Fruit fly (Drosophila melanogaster) whole organism, embryonic: ENCODE results near the gene CG33093.

ENCODE experiments used
- BEAF-32 ChIP-seq: fragments of 200-800 bp; sonication (Bioruptor generic); optimal IDR thresholded peaks from 3 replicates; lab custom pipeline; 2017; ENCODE audit warnings: missing biosample characterization, missing genetic modification characterization, mild to moderate bottlenecking, moderate library complexity, missing genetic modification reagents
- C15 ChIP-seq: fragments of 200-800 bp; sonication (Bioruptor generic); IDR thresholded peaks from 3 replicates; pipeline ENCODE4 v1.3.6; 2022; ENCODE audit warnings: missing biosample characterization, missing genetic modification characterization
- CG1024 ChIP-seq: fragments of 200-800 bp; sonication (Bioruptor generic); IDR thresholded peaks from 2 replicates; pipeline ENCODE4 v1.3.6; 2022; ENCODE audit warnings: missing biosample characterization, missing genetic modification characterization
- CG10462 ChIP-seq: fragments of 200-800 bp; sonication (Bioruptor generic); optimal IDR thresholded peaks from 2 replicates; lab custom pipeline; 2016; ENCODE audit warnings: missing biosample characterization, missing genetic modification characterization
- CG10543 ChIP-seq: fragments of 200-800 bp; sonication (Bioruptor generic); optimal IDR thresholded peaks from 3 replicates; lab custom pipeline; 2017; ENCODE audit warnings: missing biosample characterization, mild to moderate bottlenecking, missing genetic modification characterization, moderate library complexity
- CG11247 ChIP-seq: fragments of 200-800 bp; sonication (Bioruptor generic); IDR thresholded peaks from 2 replicates; pipeline ENCODE4 v1.3.6; 2022; ENCODE audit warnings: missing biosample characterization, missing genetic modification characterization
- CG11398 ChIP-seq: fragments of 200-800 bp; sonication (Bioruptor generic); optimal IDR thresholded peaks from 2 replicates; lab custom pipeline; 2016; ENCODE audit warnings: missing biosample characterization, missing genetic modification characterization
- CG11560 ChIP-seq: fragments of 200-800 bp; sonication (Bioruptor generic); IDR thresholded peaks from 3 replicates; pipeline ENCODE4 v1.3.6; 2022; ENCODE audit warnings: missing biosample characterization, missing genetic modification characterization
- CG11696 ChIP-seq: fragments of 200-800 bp; sonication (Bioruptor generic); IDR thresholded peaks from 2 replicates; pipeline ENCODE4 v1.3.6; 2022; ENCODE audit warnings: missing biosample characterization, missing genetic modification characterization
- CG12769 ChIP-seq: fragments of 200-800 bp; sonication (Bioruptor generic); optimal IDR thresholded peaks from 2 replicates; lab custom pipeline; 2019; ENCODE audit warnings: missing biosample characterization, mild to moderate bottlenecking, missing genetic modification characterization, moderate library complexity
- CG15269 ChIP-seq: fragments of 200-800 bp; sonication (Bioruptor generic); optimal IDR thresholded peaks from 2 replicates; lab custom pipeline; 2018; ENCODE audit warnings: missing biosample characterization, mild to moderate bottlenecking, missing genetic modification characterization, moderate library complexity
- CG15514 ChIP-seq: fragments of 200-800 bp; sonication (Bioruptor generic); optimal IDR thresholded peaks from 3 replicates; lab custom pipeline; 2017; ENCODE audit warnings: missing biosample characterization, missing genetic modification characterization, mild to moderate bottlenecking, moderate library complexity, missing genetic modification reagents
- CG17385 ChIP-seq: fragments of 200-800 bp; sonication (Bioruptor generic); optimal IDR thresholded peaks from 3 replicates; lab custom pipeline; 2018; ENCODE audit warnings: missing biosample characterization, mild to moderate bottlenecking, missing genetic modification characterization
- CG2875 ChIP-seq: fragments of 200-800 bp; sonication (Bioruptor generic); optimal IDR thresholded peaks from 2 replicates; lab custom pipeline; 2017; ENCODE audit warnings: missing biosample characterization, mild to moderate bottlenecking, missing genetic modification characterization, missing genetic modification reagents
- CG31224 ChIP-seq: fragments of 200-800 bp; sonication (Bioruptor generic); IDR thresholded peaks from 2 replicates; pipeline ENCODE4 v1.3.6; 2022; ENCODE audit warnings: missing biosample characterization, missing genetic modification characterization
- CG3407 ChIP-seq: fragments of 200-800 bp; sonication (Bioruptor generic); optimal IDR thresholded peaks from 2 replicates; lab custom pipeline; 2018; ENCODE audit warnings: missing biosample characterization, mild to moderate bottlenecking, missing genetic modification characterization
- CG34376 ChIP-seq: fragments of 200-800 bp; sonication (Bioruptor generic); optimal IDR thresholded peaks from 2 replicates; lab custom pipeline; 2018; ENCODE audit warnings: missing biosample characterization, mild to moderate bottlenecking, missing genetic modification characterization
- CG34422 ChIP-seq: fragments of 200-800 bp; sonication (Bioruptor generic); IDR thresholded peaks from 3 replicates; pipeline ENCODE4 v1.3.6; 2022; ENCODE audit warnings: missing biosample characterization, missing genetic modification characterization
- CG4328 ChIP-seq: fragments of 200-800 bp; sonication (Bioruptor generic); optimal IDR thresholded peaks from 3 replicates; lab custom pipeline; 2017; ENCODE audit warnings: missing biosample characterization, missing genetic modification reagents, missing genetic modification characterization
- CG4424 ChIP-seq: fragments of 200-800 bp; sonication (Bioruptor generic); optimal IDR thresholded peaks from 3 replicates; lab custom pipeline; 2016; ENCODE audit warnings: missing biosample characterization, missing genetic modification characterization
- CG4820 ChIP-seq: fragments of 200-800 bp; sonication (Bioruptor generic); optimal IDR thresholded peaks from 3 replicates; lab custom pipeline; 2016; ENCODE audit warnings: missing biosample characterization, missing genetic modification characterization
- CG6854 ChIP-seq: fragments of 200-800 bp; sonication (Bioruptor generic); optimal IDR thresholded peaks from 3 replicates; lab custom pipeline; 2017; ENCODE audit warnings: missing biosample characterization, mild to moderate bottlenecking, missing genetic modification characterization
- CG8944 ChIP-seq: fragments of 200-800 bp; sonication (Bioruptor generic); optimal IDR thresholded peaks from 3 replicates; lab custom pipeline; 2016; ENCODE audit warnings: missing biosample characterization, missing genetic modification characterization
- Camta ChIP-seq: fragments of 200-800 bp; sonication (Bioruptor generic); optimal IDR thresholded peaks from 2 replicates; lab custom pipeline; 2016; ENCODE audit warnings: missing biosample characterization, missing genetic modification characterization
- CoRest ChIP-seq: fragments of 200-800 bp; sonication (Bioruptor generic); optimal IDR thresholded peaks from 3 replicates; lab custom pipeline; 2018; ENCODE audit warnings: missing biosample characterization, mild to moderate bottlenecking, missing genetic modification characterization, moderate library complexity
- Dad ChIP-seq: fragments of 200-800 bp; sonication (Bioruptor generic); optimal IDR thresholded peaks from 3 replicates; lab custom pipeline; 2016; ENCODE audit warnings: missing biosample characterization, missing genetic modification characterization
- ERR ChIP-seq: fragments of 200-800 bp; sonication (Bioruptor generic); optimal IDR thresholded peaks from 2 replicates; lab custom pipeline; 2016; ENCODE audit warnings: missing biosample characterization, missing genetic modification characterization
- Ets65A ChIP-seq: fragments of 200-800 bp; sonication (Bioruptor generic); peaks from one replicate; lab custom pipeline; 2016; ENCODE audit warnings: missing biosample characterization, missing genetic modification characterization
- Fer2 ChIP-seq: fragments of 200-800 bp; sonication (Bioruptor generic); optimal IDR thresholded peaks from 2 replicates; lab custom pipeline; 2018; ENCODE audit warnings: missing biosample characterization, mild to moderate bottlenecking, missing genetic modification characterization, moderate library complexity
- Hmr ChIP-seq: fragments of 200-800 bp; sonication (Bioruptor generic); optimal IDR thresholded peaks from 3 replicates; lab custom pipeline; 2017; ENCODE audit warnings: mild to moderate bottlenecking, missing biosample characterization, missing genetic modification reagents, missing genetic modification characterization
- Lhr ChIP-seq: fragments of 200-800 bp; sonication (Bioruptor generic); optimal IDR thresholded peaks from 3 replicates; lab custom pipeline; 2017; ENCODE audit warnings: mild to moderate bottlenecking, missing biosample characterization, missing genetic modification reagents, missing genetic modification characterization
- Mrtf ChIP-seq: fragments of 200-800 bp; sonication (Bioruptor generic); IDR thresholded peaks from 3 replicates; pipeline ENCODE4 v1.3.6; 2022; ENCODE audit warnings: missing biosample characterization, missing genetic modification characterization
- Nf-YB ChIP-seq: fragments of 200-800 bp; sonication (Bioruptor generic); optimal IDR thresholded peaks from 3 replicates; lab custom pipeline; 2019; ENCODE audit warnings: missing biosample characterization, mild to moderate bottlenecking, missing genetic modification characterization, moderate library complexity
- Pdp1 ChIP-seq, 2 experiments: fragments of 200-800 bp; sonication (Bioruptor generic); optimal IDR thresholded peaks; 3 replicates each; lab custom pipeline; 2016; ENCODE audit warnings: missing biosample characterization in 2 of 2, missing genetic modification characterization in 2 of 2, mild to moderate bottlenecking in 1 of 2, moderate library complexity in 1 of 2
- Ptx1 ChIP-seq: fragments of 200-800 bp; sonication (Bioruptor generic); IDR thresholded peaks from 2 replicates; pipeline ENCODE4 v1.3.6; 2022; ENCODE audit warnings: missing biosample characterization, missing genetic modification characterization
- Rx ChIP-seq: fragments of 200-800 bp; sonication (Bioruptor generic); IDR thresholded peaks from 2 replicates; pipeline ENCODE4 v1.3.6; 2022; ENCODE audit warnings: missing biosample characterization, missing genetic modification characterization
- Stat92E ChIP-seq, 3 experiments: fragments of >200 bp in 2 of 3; fragments of 200-800 bp in 1 of 3; sonication (Bioruptor generic) in 1 of 3; optimal IDR thresholded peaks; 2 replicates each; lab custom pipeline; 2017 to 2019; ENCODE audit warnings: missing biosample characterization in 3 of 3, missing genetic modification characterization in 3 of 3, mild to moderate bottlenecking in 1 of 3, moderate library complexity in 1 of 3
- Tbp ChIP-seq: fragments of >200 bp; optimal IDR thresholded peaks from 2 replicates; lab custom pipeline; 2018; ENCODE audit warnings: missing biosample characterization, missing genetic modification characterization
- btn ChIP-seq: fragments of 200-800 bp; sonication (Bioruptor generic); optimal IDR thresholded peaks from 2 replicates; lab custom pipeline; 2016; ENCODE audit warnings: missing biosample characterization, missing genetic modification characterization
- chinmo ChIP-seq: fragments of 200-800 bp; sonication (Bioruptor generic); IDR thresholded peaks from 4 replicates; pipeline ENCODE4 v1.3.6; 2022; ENCODE audit warnings: missing biosample characterization, missing genetic modification characterization; ENCODE audit not compliant: partially characterized antibody
- crc ChIP-seq: fragments of 200-800 bp; sonication (Bioruptor generic); optimal IDR thresholded peaks from 2 replicates; lab custom pipeline; 2016; ENCODE audit warnings: missing biosample characterization, missing genetic modification characterization
- croc ChIP-seq: fragments of 200-800 bp; sonication (Bioruptor generic); conservative IDR thresholded peaks from 3 replicates; pipeline ENCODE4 v1.3.6; 2022; ENCODE audit warnings: missing biosample characterization, missing genetic modification characterization
- dan ChIP-seq: fragments of 200-800 bp; sonication (Bioruptor generic); IDR thresholded peaks from 2 replicates; pipeline ENCODE4 v1.3.6; 2022; ENCODE audit warnings: missing biosample characterization, missing genetic modification characterization
- eve ChIP-seq, 2 experiments: fragments of >200 bp; optimal IDR thresholded peaks; 2 replicates each; lab custom pipeline; 2017; ENCODE audit warnings: missing biosample characterization in 2 of 2, missing genetic modification characterization in 2 of 2
- exex ChIP-seq: fragments of 200-800 bp; sonication (Bioruptor generic); optimal IDR thresholded peaks from 4 replicates; lab custom pipeline; 2018; ENCODE audit warnings: missing biosample characterization, mild to moderate bottlenecking, missing genetic modification characterization, moderate library complexity
- fd64A ChIP-seq: fragments of 200-800 bp; sonication (Bioruptor generic); optimal IDR thresholded peaks from 3 replicates; lab custom pipeline; 2018; ENCODE audit warnings: missing biosample characterization, mild to moderate bottlenecking, missing genetic modification characterization
- gsb-n ChIP-seq: fragments of 200-800 bp; sonication (Bioruptor generic); optimal IDR thresholded peaks from 3 replicates; lab custom pipeline; 2018; ENCODE audit warnings: missing biosample characterization, mild to moderate bottlenecking, missing genetic modification characterization
- nom ChIP-seq: fragments of 200-800 bp; sonication (Bioruptor generic); optimal IDR thresholded peaks from 2 replicates; lab custom pipeline; 2017; ENCODE audit warnings: missing biosample characterization, missing genetic modification characterization, mild to moderate bottlenecking, moderate library complexity, missing genetic modification reagents
- slou ChIP-seq: fragments of 200-800 bp; sonication (Bioruptor generic); optimal IDR thresholded peaks from 3 replicates; lab custom pipeline; 2016; ENCODE audit warnings: missing biosample characterization, missing genetic modification characterization
- sug ChIP-seq: fragments of 200-800 bp; optimal IDR thresholded peaks from 2 replicates; lab custom pipeline; 2019; ENCODE audit warnings: missing biosample characterization, mild to moderate bottlenecking, missing genetic modification characterization, moderate library complexity
- zfh2 ChIP-seq: fragments of 200-800 bp; sonication (Bioruptor generic); optimal IDR thresholded peaks from 2 replicates; lab custom pipeline; 2016; ENCODE audit warnings: missing biosample characterization, missing genetic modification characterization

CG33093 gene

dm6 chr3R:22524344-22525072, 7.2 kb downstream of the CG33093 start (continued):
- TF ChIP-seq CG11398 (GFP tag; lab: Kevin White, UChicago) = peak; percentile 57
- TF ChIP-seq dan (GFP tag; lab: Robert Waterston, UW) = no peak
- TF ChIP-seq CG4424 (GFP tag; lab: Kevin White, UChicago) = peak; percentile 51
- peak; percentile 29 for TF ChIP-seq CG4820
- peak; percentile 79 for TF ChIP-seq CG2875 (GFP tag; lab: Kevin White, UChicago)
- peak; percentile 45 for TF ChIP-seq Hmr
- TF ChIP-seq ERR (GFP tag; lab: Kevin White, UChicago) = peak; percentile 45
- TF ChIP-seq CG3407 = peak; percentile 82
- peak; percentile 61; the same call in 1 of the 2 replicates for TF ChIP-seq CG1024 (GFP tag; lab: Robert Waterston, UW)
- peak; percentile 59 for TF ChIP-seq CG17385 (GFP tag; lab: Kevin White, UChicago)
- TF ChIP-seq Nf-YB = peak; percentile 47
- TF ChIP-seq Fer2 (tag; lab: Kevin White, UChicago) = peak; percentile 36
- TF ChIP-seq croc = no peak
- peak; percentile 64 for TF ChIP-seq CG4328 (GFP tag; lab: Kevin White, UChicago)
- TF ChIP-seq crc = peak; percentile 1
- no peak for TF ChIP-seq CG34422 (GFP tag; lab: Robert Waterston, UW)
- TF ChIP-seq CG11696 (GFP tag; lab: Robert Waterston, UW) = no peak
- peak; percentile 40 for TF ChIP-seq CG12769 (tag; lab: Kevin White, UChicago)
- no peak for TF ChIP-seq zfh2
- peak; percentile 42 for TF ChIP-seq btn (GFP tag; lab: Kevin White, UChicago)
- TF ChIP-seq Rx (GFP tag; lab: Robert Waterston, UW) = no peak
- TF ChIP-seq gsb-n (tag; lab: Kevin White, UChicago) = peak; percentile 50
- 0 out of 2 replicates have a peak, but pooled peaks have one; percentile 32 for TF ChIP-seq CG31224 (GFP tag; lab: Robert Waterston, UW)
- TF ChIP-seq CG15269 (tag; lab: Kevin White, UChicago) = peak; percentile 63
- TF ChIP-seq Lhr (GFP tag; lab: Kevin White, UChicago) = peak; percentile 23
- peak; percentile 54 for TF ChIP-seq Camta (GFP tag; lab: Kevin White, UChicago)
- no peak for TF ChIP-seq slou (GFP tag; lab: Kevin White, UChicago)
- TF ChIP-seq Ets65A (GFP tag; lab: Kevin White, UChicago) = peak; percentile 92
- TF ChIP-seq Ptx1 = no peak
- peak; percentile 38 for TF ChIP-seq Dad
- no peak for TF ChIP-seq Stat92E (GFP tag; optimal IDR thresholded peaks at IDR 0.05; lab: Kevin White, UChicago)
- peak; percentile 18 for TF ChIP-seq CG10462 (GFP tag; lab: Kevin White, UChicago)
- no peak for TF ChIP-seq Mrtf
- TF ChIP-seq Tbp = no peak

dm6 chr3R:22522859-22523258, 8.9 kb downstream of the CG33093 start:
- no peak for TF ChIP-seq CG11560
- peak; percentile 66 for TF ChIP-seq CG10543
- no peak for TF ChIP-seq CoRest (tag; lab: Kevin White, UChicago)
- no peak for TF ChIP-seq CG11247 (GFP tag; lab: Robert Waterston, UW)
- 0 out of 4 replicates have a peak, but pooled peaks have one; percentile 51 for TF ChIP-seq chinmo (GFP tag; lab: Robert Waterston, UW)
- no peak for TF ChIP-seq Ets65A (GFP tag; lab: Kevin White, UChicago)
- peak; percentile 70 for TF ChIP-seq sug (tag; lab: Kevin White, UChicago)
- TF ChIP-seq CG6854 (GFP tag; lab: Kevin White, UChicago) = no peak
- TF ChIP-seq CG12769 (tag; lab: Kevin White, UChicago) = peak; percentile 4
- no peak for TF ChIP-seq C15 (GFP tag; lab: Robert Waterston, UW)
- peak in 1 of 2 experiments; percentile 8 for TF ChIP-seq Pdp1 (GFP tag; optimal IDR thresholded peaks at IDR 0.05; lab: Kevin White, UChicago)
- no peak for TF ChIP-seq BEAF-32 (GFP tag; lab: Kevin White, UChicago)
- TF ChIP-seq eve (GFP tag; optimal IDR thresholded peaks at IDR 0.05; lab: Kevin White, UChicago) = no peak
- no peak for TF ChIP-seq CG8944 (GFP tag; lab: Kevin White, UChicago)
- TF ChIP-seq CG34376 (GFP tag; lab: Kevin White, UChicago) = peak; percentile 80
- TF ChIP-seq fd64A (GFP tag; lab: Kevin White, UChicago) = no peak
- peak; percentile 74 for TF ChIP-seq exex
- TF ChIP-seq CG15514 (GFP tag; lab: Kevin White, UChicago) = no peak
- TF ChIP-seq nom = no peak
